1 fruit fly cellular context compared by ENCODE assay signal in the genomic region with DNA sequence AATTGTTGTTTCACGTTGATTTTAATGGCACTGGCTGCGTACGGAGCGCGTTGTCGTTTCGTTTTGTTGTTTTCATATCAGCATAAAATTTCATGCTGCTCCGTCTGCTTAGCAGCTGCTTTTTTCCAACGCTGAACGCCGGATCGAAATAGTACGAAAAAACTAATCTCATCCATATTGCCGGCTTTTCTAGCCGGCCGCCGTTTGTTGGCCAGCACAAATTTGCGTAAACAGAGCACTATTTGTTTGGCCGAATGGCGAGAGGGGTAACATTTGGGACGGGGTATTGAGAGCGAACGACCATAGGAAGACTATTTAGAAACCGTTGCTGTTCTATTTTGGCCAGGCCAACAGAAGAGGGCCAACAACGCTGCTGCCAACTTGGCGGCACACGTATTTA.
TF ChIP-seq lines count a peak whose summit lies in the region.

No protein-coding gene starts in this region.

TF ChIP-seq in whole organism, embryonic, 481 proteins besides CTCF, POLR2A, EP300 and RAD21 (continued from another document and continues in another):
- TF ChIP-seq CG13424 (tag; optimal IDR thresholded peaks at IDR 0.05; lab: Kevin White, UChicago) = peak; percentile 11
- TF ChIP-seq CG14965 (GFP tag; optimal IDR thresholded peaks at IDR 0.05; lab: Kevin White, UChicago; ENCODE audit: borderline replicate concordance) = no peak
- no peak for TF ChIP-seq ATbp (GFP tag; optimal IDR thresholded peaks at IDR 0.05; lab: Kevin White, UChicago)
- TF ChIP-seq CG7271 (tag; optimal IDR thresholded peaks at IDR 0.05; lab: Kevin White, UChicago) = no peak
- TF ChIP-seq Drgx (GFP tag; IDR thresholded peaks at IDR 0.05; lab: Robert Waterston, UW) = no peak
- TF ChIP-seq croc (GFP tag; conservative IDR thresholded peaks at IDR 0.05; lab: Robert Waterston, UW) = no peak
- no peak for TF ChIP-seq bcd (GFP tag; optimal IDR thresholded peaks at IDR 0.05; lab: Kevin White, UChicago)
- peak; percentile 4 for TF ChIP-seq CG1603 (tag; optimal IDR thresholded peaks at IDR 0.05; lab: Kevin White, UChicago)
- TF ChIP-seq CG1233 (GFP tag; optimal IDR thresholded peaks at IDR 0.05; lab: Kevin White, UChicago) = peak; percentile 44
- no peak for TF ChIP-seq nmo (GFP tag; optimal IDR thresholded peaks at IDR 0.05; lab: Kevin White, UChicago)
- peak; percentile 4 for TF ChIP-seq grau (tag; optimal IDR thresholded peaks at IDR 0.05; lab: Kevin White, UChicago)
- no peak for TF ChIP-seq cad (GFP tag; optimal IDR thresholded peaks at IDR 0.05; lab: Kevin White, UChicago)
- TF ChIP-seq CG3847 (GFP tag; IDR thresholded peaks at IDR 0.05; lab: Robert Waterston, UW) = no peak
- TF ChIP-seq stwl (tag; optimal IDR thresholded peaks at IDR 0.05; lab: Kevin White, UChicago) = no peak
- no peak for TF ChIP-seq Ravus (GFP tag; IDR thresholded peaks at IDR 0.05; lab: Robert Waterston, UW)
- no peak for TF ChIP-seq eyg (GFP tag; optimal IDR thresholded peaks at IDR 0.05; lab: Kevin White, UChicago)
- no peak for TF ChIP-seq phol (tag; optimal IDR thresholded peaks at IDR 0.05; lab: Kevin White, UChicago)
- no peak for TF ChIP-seq CG8924 (tag; optimal IDR thresholded peaks at IDR 0.05; lab: Kevin White, UChicago)
- TF ChIP-seq CG4360 (GFP tag; IDR thresholded peaks at IDR 0.05; lab: Robert Waterston, UW) = no peak
- TF ChIP-seq tap (tag; optimal IDR thresholded peaks at IDR 0.05; lab: Kevin White, UChicago) = no peak
- TF ChIP-seq CG12236 (GFP tag; optimal IDR thresholded peaks at IDR 0.05; lab: Kevin White, UChicago) = no peak
- no peak for TF ChIP-seq CG13775 (GFP tag; optimal IDR thresholded peaks at IDR 0.05; lab: Kevin White, UChicago)
- TF ChIP-seq disco-r (GFP tag; optimal IDR thresholded peaks at IDR 0.05; lab: Kevin White, UChicago) = no peak
- no peak for TF ChIP-seq Jarid2 (GFP tag; optimal IDR thresholded peaks at IDR 0.05; lab: Kevin White, UChicago)
- no peak for TF ChIP-seq nau (GFP tag; optimal IDR thresholded peaks at IDR 0.05; lab: Kevin White, UChicago)
- no peak for TF ChIP-seq Gug (GFP tag; IDR thresholded peaks at IDR 0.05; lab: Robert Waterston, UW)
- TF ChIP-seq Ssrp (tag; optimal IDR thresholded peaks at IDR 0.05; lab: Kevin White, UChicago) = no peak
- no peak for TF ChIP-seq CG30403 (GFP tag; optimal IDR thresholded peaks at IDR 0.05; lab: Kevin White, UChicago)
- peak; percentile 76 for TF ChIP-seq Blimp-1 (GFP tag; optimal IDR thresholded peaks at IDR 0.05; lab: Kevin White, UChicago)
- TF ChIP-seq Dp (GFP tag; optimal IDR thresholded peaks at IDR 0.05; lab: Kevin White, UChicago) = no peak
- no peak for TF ChIP-seq CG17568 (GFP tag; optimal IDR thresholded peaks at IDR 0.05; lab: Kevin White, UChicago)
- peak; percentile 58 for TF ChIP-seq pb (GFP tag; optimal IDR thresholded peaks at IDR 0.05; lab: Kevin White, UChicago)
- no peak for TF ChIP-seq Optix (GFP tag; IDR thresholded peaks at IDR 0.05; lab: Robert Waterston, UW)
- no peak for TF ChIP-seq cg (GFP tag; optimal IDR thresholded peaks at IDR 0.05; lab: Kevin White, UChicago)
- no peak for TF ChIP-seq CG13123 (GFP tag; optimal IDR thresholded peaks at IDR 0.05; lab: Kevin White, UChicago)
- no peak for TF ChIP-seq CG18011 (GFP tag; optimal IDR thresholded peaks at IDR 0.05; lab: Kevin White, UChicago)
- TF ChIP-seq dati (GFP tag; IDR thresholded peaks at IDR 0.05; lab: Robert Waterston, UW) = no peak
- TF ChIP-seq lov (optimal IDR thresholded peaks at IDR 0.05; lab: Kevin White, UChicago) = no peak
- no peak for TF ChIP-seq lov (GFP tag; IDR thresholded peaks at IDR 0.05; lab: Robert Waterston, UW)
- TF ChIP-seq CG18599 (GFP tag; optimal IDR thresholded peaks at IDR 0.05; lab: Kevin White, UChicago) = peak; percentile 1
- TF ChIP-seq CG12744 (GFP tag; optimal IDR thresholded peaks at IDR 0.05; lab: Kevin White, UChicago) = no peak
- no peak for TF ChIP-seq Sox100B (GFP tag; optimal IDR thresholded peaks at IDR 0.05; lab: Kevin White, UChicago)
- TF ChIP-seq onecut (GFP tag; IDR thresholded peaks at IDR 0.05; lab: Robert Waterston, UW) = no peak; the same call in 1 of the 2 replicates
- TF ChIP-seq Doc3 (GFP tag; IDR thresholded peaks at IDR 0.05; lab: Robert Waterston, UW; ENCODE audit: partially characterized antibody) = no peak
- TF ChIP-seq Vsx1 (GFP tag; optimal IDR thresholded peaks at IDR 0.05; lab: Kevin White, UChicago) = no peak
- TF ChIP-seq CG1529 (GFP tag; optimal IDR thresholded peaks at IDR 0.05; lab: Kevin White, UChicago) = no peak
- TF ChIP-seq CG10321 (GFP tag; IDR thresholded peaks at IDR 0.05; lab: Robert Waterston, UW) = no peak
- TF ChIP-seq CG12391 (tag; optimal IDR thresholded peaks at IDR 0.05; lab: Kevin White, UChicago) = no peak
- TF ChIP-seq Hmx (GFP tag; optimal IDR thresholded peaks at IDR 0.05; lab: Kevin White, UChicago) = no peak
- no peak for TF ChIP-seq HLH54F (GFP tag; optimal IDR thresholded peaks at IDR 0.05; lab: Kevin White, UChicago)
- no peak for TF ChIP-seq hkb (optimal IDR thresholded peaks at IDR 0.05; lab: Kevin White, UChicago)
- no peak for TF ChIP-seq hkb (GFP tag; IDR thresholded peaks at IDR 0.05; lab: Robert Waterston, UW)
- TF ChIP-seq unc-4 (GFP tag; IDR thresholded peaks at IDR 0.05; lab: Robert Waterston, UW; ENCODE audit: partially characterized antibody) = peak; percentile 32; the same call in 1 of the 2 replicates
- no peak for TF ChIP-seq CG3995 (GFP tag; optimal IDR thresholded peaks at IDR 0.05; lab: Kevin White, UChicago)
- TF ChIP-seq al (GFP tag; IDR thresholded peaks at IDR 0.05; lab: Robert Waterston, UW) = no peak
- peak; percentile 86 for TF ChIP-seq sug (tag; optimal IDR thresholded peaks at IDR 0.05; lab: Kevin White, UChicago)
- TF ChIP-seq sim (GFP tag; IDR thresholded peaks at IDR 0.05; lab: Robert Waterston, UW) = no peak
- TF ChIP-seq grn (GFP tag; optimal IDR thresholded peaks at IDR 0.05; lab: Kevin White, UChicago) = no peak
- no peak for TF ChIP-seq CG7357 (GFP tag; IDR thresholded peaks at IDR 0.05; lab: Robert Waterston, UW)
- TF ChIP-seq CG17912 (GFP tag; optimal IDR thresholded peaks at IDR 0.05; lab: Kevin White, UChicago) = peak; percentile 46
- TF ChIP-seq CG6854 (GFP tag; optimal IDR thresholded peaks at IDR 0.05; lab: Kevin White, UChicago) = no peak
- no peak for TF ChIP-seq crc (GFP tag; optimal IDR thresholded peaks at IDR 0.05; lab: Kevin White, UChicago)
- no peak for TF ChIP-seq CG12104 (GFP tag; optimal IDR thresholded peaks at IDR 0.05; lab: Kevin White, UChicago)
- no peak for TF ChIP-seq lmd (GFP tag; IDR thresholded peaks at IDR 0.05; lab: Robert Waterston, UW)
- TF ChIP-seq emc (GFP tag; optimal IDR thresholded peaks at IDR 0.05; lab: Kevin White, UChicago) = no peak
- no peak for TF ChIP-seq CG32767 (GFP tag; IDR thresholded peaks at IDR 0.05; lab: Robert Waterston, UW)
- no peak for TF ChIP-seq wor (GFP tag; IDR thresholded peaks at IDR 0.05; lab: Robert Waterston, UW)
- TF ChIP-seq mam (GFP tag; optimal IDR thresholded peaks at IDR 0.05; lab: Kevin White, UChicago) = no peak
- no peak for TF ChIP-seq ab (GFP tag; optimal IDR thresholded peaks at IDR 0.05; lab: Kevin White, UChicago)
- no peak for TF ChIP-seq CG3407 (GFP tag; optimal IDR thresholded peaks at IDR 0.05; lab: Kevin White, UChicago)
- TF ChIP-seq CG14441 (GFP tag; IDR thresholded peaks at IDR 0.05; lab: Robert Waterston, UW) = peak; percentile 49
- no peak for TF ChIP-seq CG10274 (GFP tag; optimal IDR thresholded peaks at IDR 0.05; lab: Kevin White, UChicago)
- no peak for TF ChIP-seq ara (GFP tag; IDR thresholded peaks at IDR 0.05; lab: Robert Waterston, UW)
- no peak for TF ChIP-seq dm (GFP tag; optimal IDR thresholded peaks at IDR 0.05; lab: Kevin White, UChicago)
- no peak for TF ChIP-seq Nf-YA (GFP tag; IDR thresholded peaks at IDR 0.05; lab: Robert Waterston, UW)
- TF ChIP-seq CG31365 (tag; optimal IDR thresholded peaks at IDR 0.05; lab: Kevin White, UChicago) = no peak
- no peak for TF ChIP-seq CG9727 (GFP tag; optimal IDR thresholded peaks at IDR 0.05; lab: Kevin White, UChicago)
- TF ChIP-seq h (optimal IDR thresholded peaks at IDR 0.05; lab: Kevin White, UChicago) = no peak
- no peak for TF ChIP-seq pho (GFP tag; optimal IDR thresholded peaks at IDR 0.05; lab: Kevin White, UChicago)
- no peak for TF ChIP-seq CG8765 (GFP tag; IDR thresholded peaks at IDR 0.05; lab: Robert Waterston, UW)
- TF ChIP-seq chn (GFP tag; optimal IDR thresholded peaks at IDR 0.05; lab: Kevin White, UChicago) = no peak
- no peak for TF ChIP-seq CG5245 (GFP tag; optimal IDR thresholded peaks at IDR 0.05; lab: Kevin White, UChicago)
- TF ChIP-seq CG15479 (GFP tag; optimal IDR thresholded peaks at IDR 0.05; lab: Kevin White, UChicago) = no peak
- TF ChIP-seq CG2116 (GFP tag; optimal IDR thresholded peaks at IDR 0.05; lab: Kevin White, UChicago) = no peak
- TF ChIP-seq sob (GFP tag; IDR thresholded peaks at IDR 0.05; lab: Robert Waterston, UW) = no peak
- no peak for TF ChIP-seq org-1 (GFP tag; optimal IDR thresholded peaks at IDR 0.05; lab: Kevin White, UChicago)
- no peak for TF ChIP-seq E2f2 (GFP tag; IDR thresholded peaks at IDR 0.05; lab: Robert Waterston, UW)
- no peak for TF ChIP-seq TFAM (GFP tag; optimal IDR thresholded peaks at IDR 0.05; lab: Kevin White, UChicago)
- no peak for TF ChIP-seq CG7928 (GFP tag; optimal IDR thresholded peaks at IDR 0.05; lab: Kevin White, UChicago)
- TF ChIP-seq maf-S (GFP tag; optimal IDR thresholded peaks at IDR 0.05; lab: Kevin White, UChicago) = no peak
- TF ChIP-seq Nf-YC (tag; optimal IDR thresholded peaks at IDR 0.05; lab: Kevin White, UChicago) = peak; percentile 9
- TF ChIP-seq CG8359 (GFP tag; optimal IDR thresholded peaks at IDR 0.05; lab: Kevin White, UChicago; ENCODE audit: borderline replicate concordance) = no peak
- TF ChIP-seq CG33557 (GFP tag; optimal IDR thresholded peaks at IDR 0.05; lab: Kevin White, UChicago) = no peak
- TF ChIP-seq HLH3B (GFP tag; IDR thresholded peaks at IDR 0.05; lab: Robert Waterston, UW) = no peak
- no peak for TF ChIP-seq CG7745 (tag; optimal IDR thresholded peaks at IDR 0.05; lab: Kevin White, UChicago)
- no peak for TF ChIP-seq CrebB (tag; optimal IDR thresholded peaks at IDR 0.05; lab: Kevin White, UChicago)
- no peak for TF ChIP-seq gcm (GFP tag; optimal IDR thresholded peaks at IDR 0.05; lab: Kevin White, UChicago)
- TF ChIP-seq az2 (GFP tag; optimal IDR thresholded peaks at IDR 0.05; lab: Kevin White, UChicago) = no peak
- TF ChIP-seq kah (GFP tag; optimal IDR thresholded peaks at IDR 0.05; lab: Kevin White, UChicago) = no peak
- TF ChIP-seq her (GFP tag; optimal IDR thresholded peaks at IDR 0.05; lab: Kevin White, UChicago) = peak; percentile 37
- no peak for TF ChIP-seq CG6689 (GFP tag; IDR thresholded peaks at IDR 0.05; lab: Robert Waterston, UW)
- no peak for TF ChIP-seq ind (GFP tag; optimal IDR thresholded peaks at IDR 0.05; lab: Kevin White, UChicago)
- TF ChIP-seq abd-A (tag; optimal IDR thresholded peaks at IDR 0.05; lab: Kevin White, UChicago) = peak; percentile 97
- TF ChIP-seq unpg (GFP tag; optimal IDR thresholded peaks at IDR 0.05; lab: Kevin White, UChicago) = peak; percentile 1
- TF ChIP-seq CG12155 (GFP tag; optimal IDR thresholded peaks at IDR 0.05; lab: Kevin White, UChicago) = no peak
- peak; percentile 85 for TF ChIP-seq sens (GFP tag; lab: Kevin White, UChicago)
- no peak for TF ChIP-seq CG18476 (GFP tag; optimal IDR thresholded peaks at IDR 0.05; lab: Kevin White, UChicago)
- no peak for TF ChIP-seq CG16813 (GFP tag; IDR thresholded peaks at IDR 0.05; lab: Robert Waterston, UW; ENCODE audit: partially characterized antibody)
- TF ChIP-seq Nf-YB (GFP tag; optimal IDR thresholded peaks at IDR 0.05; lab: Kevin White, UChicago) = no peak
- TF ChIP-seq otp (GFP tag; IDR thresholded peaks at IDR 0.05; lab: Robert Waterston, UW) = no peak
- TF ChIP-seq Atf-2 (GFP tag; optimal IDR thresholded peaks at IDR 0.05; lab: Kevin White, UChicago) = no peak
- TF ChIP-seq Ada2b (GFP tag; IDR thresholded peaks at IDR 0.05; lab: Robert Waterston, UW) = no peak
- TF ChIP-seq CG17328 (GFP tag; IDR thresholded peaks at IDR 0.05; lab: Robert Waterston, UW) = no peak
- TF ChIP-seq CG12942 (GFP tag; optimal IDR thresholded peaks at IDR 0.05; lab: Kevin White, UChicago) = no peak
- no peak for TF ChIP-seq Dip2 (GFP tag; IDR thresholded peaks at IDR 0.05; lab: Robert Waterston, UW)
- no peak for TF ChIP-seq sima (GFP tag; optimal IDR thresholded peaks at IDR 0.05; lab: Kevin White, UChicago)
- no peak for TF ChIP-seq Camta (GFP tag; optimal IDR thresholded peaks at IDR 0.05; lab: Kevin White, UChicago)
- TF ChIP-seq Oaz (GFP tag; IDR thresholded peaks at IDR 0.05; lab: Robert Waterston, UW) = no peak
- TF ChIP-seq CG11398 (GFP tag; optimal IDR thresholded peaks at IDR 0.05; lab: Kevin White, UChicago) = peak; percentile 12
- no peak for TF ChIP-seq tin (GFP tag; optimal IDR thresholded peaks at IDR 0.05; lab: Kevin White, UChicago)
- no peak for TF ChIP-seq bigmax (GFP tag; optimal IDR thresholded peaks at IDR 0.05; lab: Kevin White, UChicago)
- no peak for TF ChIP-seq CG4707 (GFP tag; optimal IDR thresholded peaks at IDR 0.05; lab: Kevin White, UChicago)
- TF ChIP-seq scrt (GFP tag; optimal IDR thresholded peaks at IDR 0.05; lab: Kevin White, UChicago) = no peak
- TF ChIP-seq Hr39 (optimal IDR thresholded peaks at IDR 0.05; lab: Kevin White, UChicago) = no peak
- no peak for TF ChIP-seq pzg (GFP tag; optimal IDR thresholded peaks at IDR 0.05; lab: Kevin White, UChicago)
- no peak for TF ChIP-seq sisA (GFP tag; IDR thresholded peaks at IDR 0.05; lab: Robert Waterston, UW)
- TF ChIP-seq bsh (GFP tag; optimal IDR thresholded peaks at IDR 0.05; lab: Kevin White, UChicago) = no peak
- TF ChIP-seq slp2 (GFP tag; optimal IDR thresholded peaks at IDR 0.05; lab: Kevin White, UChicago) = no peak
- no peak for TF ChIP-seq Sin3A (optimal IDR thresholded peaks at IDR 0.05; lab: Kevin White, UChicago)
- TF ChIP-seq bbx (GFP tag; IDR thresholded peaks at IDR 0.05; lab: Robert Waterston, UW; ENCODE audit: partially characterized antibody) = no peak
- TF ChIP-seq nerfin-1 (tag; optimal IDR thresholded peaks at IDR 0.05; lab: Kevin White, UChicago) = no peak
- TF ChIP-seq dmrt99B (tag; optimal IDR thresholded peaks at IDR 0.05; lab: Kevin White, UChicago) = no peak
- TF ChIP-seq CG8478 (optimal IDR thresholded peaks at IDR 0.05; lab: Kevin White, UChicago) = no peak
- TF ChIP-seq HmgD (GFP tag; optimal IDR thresholded peaks at IDR 0.05; lab: Kevin White, UChicago) = no peak
- TF ChIP-seq CG14014 (GFP tag; IDR thresholded peaks at IDR 0.05; lab: Robert Waterston, UW) = no peak; the same call in 1 of the 2 replicates
